Worm (Caenorhabditis elegans) whole organism, young adult: ENCODE data around the gene scl-7.

Source experiments
- B0019.2 ChIP-seq: fragments of 200-800 bp; sonication (Bioruptor generic); conservative IDR thresholded peaks from 2 replicates; pipeline ENCODE4 v1.3.6; 2022; ENCODE audit warnings: missing genetic modification reagents, missing genetic modification characterization, missing compliant biosample characterization
- B0336.3 ChIP-seq: fragments of 200-800 bp; sonication (Bioruptor generic); IDR thresholded peaks from 2 replicates; pipeline ENCODE4 v1.3.6; 2022; ENCODE audit warnings: missing genetic modification characterization, missing compliant biosample characterization
- F23B12.7 ChIP-seq: sonication (generic microtip); optimal IDR thresholded peaks from 2 replicates; lab custom pipeline; 2017; ENCODE audit warnings: missing genetic modification characterization, mild to moderate bottlenecking, missing compliant biosample characterization, antibody characterized with exemption, moderate library complexity; ENCODE audit not compliant: insufficient read depth
- F39B2.1 ChIP-seq: fragments of 200-800 bp; sonication (Bioruptor generic); IDR thresholded peaks from 2 replicates; pipeline ENCODE4 v1.3.6; 2022; ENCODE audit warnings: missing genetic modification reagents, missing genetic modification characterization, missing compliant biosample characterization
- F49E8.2 ChIP-seq: sonication (generic microtip); optimal IDR thresholded peaks from 3 replicates; lab custom pipeline; 2017; ENCODE audit warnings: missing genetic modification characterization, mild to moderate bottlenecking, missing compliant biosample characterization, antibody characterized with exemption, moderate library complexity; ENCODE audit not compliant: insufficient read depth
- K11D2.4 ChIP-seq: fragments of 200-800 bp; sonication (Bioruptor generic); IDR thresholded peaks from 2 replicates; pipeline ENCODE4 v1.3.6; 2022; ENCODE audit warnings: missing genetic modification reagents, missing genetic modification characterization, missing compliant biosample characterization
- K12H6.12 ChIP-seq: fragments of 200-800 bp; sonication (Bioruptor generic); optimal IDR thresholded peaks from 2 replicates; lab custom pipeline; 2018; ENCODE audit warnings: mild to moderate bottlenecking, missing genetic modification characterization, missing compliant biosample characterization
- T07F8.4 ChIP-seq: sonication (generic microtip); optimal IDR thresholded peaks from 2 replicates; lab custom pipeline; 2016; ENCODE audit warnings: mild to moderate bottlenecking, missing genetic modification characterization, moderate library complexity, missing compliant biosample characterization
- T26A5.8 ChIP-seq: sonication (generic microtip); optimal IDR thresholded peaks from 2 replicates; lab custom pipeline; 2016; ENCODE audit warnings: missing genetic modification characterization, missing compliant biosample characterization
- Y53F4B.3 ChIP-seq: fragments of 200-800 bp; sonication (Bioruptor generic); IDR thresholded peaks from 2 replicates; pipeline ENCODE4 v1.3.6; 2022; ENCODE audit warnings: missing genetic modification reagents, missing genetic modification characterization, missing compliant biosample characterization
- Y53G8AR.9 ChIP-seq: fragments of 200-800 bp; sonication (Bioruptor generic); conservative IDR thresholded peaks from 2 replicates; pipeline ENCODE4 v1.3.6; 2022; ENCODE audit warnings: missing genetic modification reagents, missing genetic modification characterization, missing compliant biosample characterization
- ama-1 ChIP-seq, 3 experiments: fragments of 150-350 bp in 1 of 3; sonication (generic microtip) in 2 of 3; optimal IDR thresholded peaks; 2 replicates each; lab custom pipeline; 2014 to 2018; ENCODE audit warnings: missing biosample characterization in 2 of 3, missing genetic modification characterization in 2 of 3, missing genetic modification reagents in 2 of 3
- aptf-2 ChIP-seq: fragments of 200-800 bp; sonication (Bioruptor generic); conservative IDR thresholded peaks from 2 replicates; pipeline ENCODE4 v1.3.6; 2022; ENCODE audit warnings: missing genetic modification reagents, missing genetic modification characterization, missing compliant biosample characterization
- attf-5 ChIP-seq: fragments of 200-800 bp; sonication (Bioruptor generic); optimal IDR thresholded peaks from 2 replicates; lab custom pipeline; 2018; ENCODE audit warnings: mild to moderate bottlenecking, missing genetic modification characterization, missing compliant biosample characterization
- bed-1 ChIP-seq: fragments of 200-800 bp; sonication (Bioruptor generic); IDR thresholded peaks from 2 replicates; pipeline ENCODE4 v1.3.6; 2022; ENCODE audit warnings: missing genetic modification reagents, missing genetic modification characterization, missing compliant biosample characterization
- cebp-2 ChIP-seq: fragments of 200-800 bp; sonication (Bioruptor generic); IDR thresholded peaks from 2 replicates; pipeline ENCODE4 v1.3.6; 2022; ENCODE audit warnings: missing genetic modification characterization, missing compliant biosample characterization
- ceh-100 ChIP-seq: fragments of 200-800 bp; sonication (Bioruptor generic); IDR thresholded peaks from 2 replicates; pipeline ENCODE4 v1.3.6; 2022; ENCODE audit warnings: missing genetic modification reagents, missing genetic modification characterization, missing compliant biosample characterization
- ceh-27 ChIP-seq: fragments of 200-800 bp; sonication (Bioruptor generic); optimal IDR thresholded peaks from 2 replicates; lab custom pipeline; 2018; ENCODE audit warnings: mild to moderate bottlenecking, missing genetic modification characterization, moderate library complexity, missing compliant biosample characterization
- ceh-79 ChIP-seq: sonication (generic microtip); optimal IDR thresholded peaks from 2 replicates; lab custom pipeline; 2017; ENCODE audit warnings: mild to moderate bottlenecking, missing genetic modification characterization, missing compliant biosample characterization
- die-1 ChIP-seq: sonication (generic microtip); optimal IDR thresholded peaks from 2 replicates; lab custom pipeline; 2016; ENCODE audit warnings: missing genotype, mild to moderate bottlenecking, missing genetic modification characterization, missing compliant biosample characterization
- fkh-3 ChIP-seq: sonication (generic microtip); optimal IDR thresholded peaks from 2 replicates; lab custom pipeline; 2016; ENCODE audit warnings: mild to moderate bottlenecking, missing genetic modification characterization, missing compliant biosample characterization
- hmg-1.2 ChIP-seq: fragments of 200-800 bp; sonication (Bioruptor generic); IDR thresholded peaks from 2 replicates; pipeline ENCODE4 v1.3.6; 2022; ENCODE audit warnings: missing genetic modification reagents, missing genetic modification characterization, missing compliant biosample characterization
- hrde-1 ChIP-seq: sonication (generic microtip); optimal IDR thresholded peaks from 2 replicates; lab custom pipeline; 2016; ENCODE audit warnings: missing genetic modification characterization, mild to moderate bottlenecking, missing compliant biosample characterization, moderate library complexity, missing genotype, missing genetic modification reagents, borderline replicate concordance
- let-607 ChIP-seq, 2 experiments: fragments of 200-800 bp in 1 of 2; sonication (Bioruptor generic) in 1 of 2; sonication (generic microtip) in 1 of 2; optimal IDR thresholded peaks; 2 replicates each; lab custom pipeline; 2016 to 2018; ENCODE audit warnings: mild to moderate bottlenecking in 2 of 2, missing compliant biosample characterization in 2 of 2, missing genetic modification characterization in 2 of 2, moderate library complexity in 2 of 2, missing genotype in 1 of 2
- lin-26 ChIP-seq: fragments of 200-800 bp; sonication (Bioruptor generic); IDR thresholded peaks from 2 replicates; pipeline ENCODE4 v1.3.6; 2022; ENCODE audit warnings: missing genetic modification reagents, missing genetic modification characterization, missing compliant biosample characterization
- lin-35 ChIP-seq, 3 experiments: fragments of 150-350 bp in 2 of 3; sonication (generic microtip) in 1 of 3; optimal IDR thresholded peaks; 2 replicates each; lab custom pipeline; 2014 to 2018; ENCODE audit warnings: missing biosample characterization in 3 of 3, missing genetic modification characterization in 3 of 3, missing genetic modification reagents in 3 of 3
- lin-40 ChIP-seq: sonication (generic microtip); optimal IDR thresholded peaks from 2 replicates; lab custom pipeline; 2016; ENCODE audit warnings: missing genetic modification characterization, mild to moderate bottlenecking, missing compliant biosample characterization, missing genotype, missing genetic modification reagents
- lir-1 ChIP-seq: fragments of 200-800 bp; sonication (Bioruptor generic); conservative IDR thresholded peaks from 2 replicates; pipeline ENCODE4 v1.3.6; 2022; ENCODE audit warnings: missing genetic modification reagents, missing genetic modification characterization, missing compliant biosample characterization
- madf-3 ChIP-seq: fragments of 200-800 bp; sonication (Bioruptor generic); IDR thresholded peaks from 2 replicates; pipeline ENCODE4 v1.3.6; 2022; ENCODE audit warnings: missing genetic modification reagents, missing genetic modification characterization, missing compliant biosample characterization
- madf-6 ChIP-seq: fragments of 200-800 bp; sonication (Bioruptor generic); IDR thresholded peaks from 2 replicates; pipeline ENCODE4 v1.3.6; 2022; ENCODE audit warnings: missing genetic modification reagents, missing genetic modification characterization, missing compliant biosample characterization
- mcd-1 ChIP-seq: fragments of 200-800 bp; sonication (Bioruptor generic); IDR thresholded peaks from 2 replicates; pipeline ENCODE4 v1.3.6; 2022; ENCODE audit warnings: missing genetic modification reagents, missing genetic modification characterization, missing compliant biosample characterization
- nhr-27 ChIP-seq: fragments of 200-800 bp; sonication (Bioruptor generic); optimal IDR thresholded peaks from 2 replicates; lab custom pipeline; 2018; ENCODE audit warnings: mild to moderate bottlenecking, missing genetic modification characterization, moderate library complexity, missing compliant biosample characterization
- rcor-1 ChIP-seq: fragments of 200-800 bp; sonication (Bioruptor generic); IDR thresholded peaks from 2 replicates; pipeline ENCODE4 v1.3.6; 2022; ENCODE audit warnings: missing genetic modification reagents, missing genetic modification characterization, missing compliant biosample characterization
- repo-1 ChIP-seq: sonication (generic microtip); optimal IDR thresholded peaks from 2 replicates; lab custom pipeline; 2017; ENCODE audit warnings: mild to moderate bottlenecking, missing genetic modification characterization, missing compliant biosample characterization
- rpc-1 ChIP-seq, 2 experiments: fragments of 150-350 bp in 1 of 2; sonication (generic microtip) in 1 of 2; optimal IDR thresholded peaks; 2 replicates each; lab custom pipeline; 2014 to 2018; ENCODE audit warnings: missing biosample characterization in 1 of 2, missing genetic modification characterization in 1 of 2, missing genetic modification reagents in 1 of 2, missing genotype in 1 of 2
- sdz-38 ChIP-seq: sonication (generic microtip); optimal IDR thresholded peaks from 2 replicates; lab custom pipeline; 2016; ENCODE audit warnings: missing genotype, missing genetic modification characterization, missing compliant biosample characterization
- tlf-1 ChIP-seq: fragments of 200-800 bp; sonication (Bioruptor generic); optimal IDR thresholded peaks from 2 replicates; lab custom pipeline; 2018; ENCODE audit warnings: mild to moderate bottlenecking, missing genetic modification characterization, missing compliant biosample characterization
- xnd-1 ChIP-seq: sonication (generic microtip); optimal IDR thresholded peaks from 2 replicates; lab custom pipeline; 2016; ENCODE audit warnings: missing genotype, missing genetic modification reagents, missing genetic modification characterization, missing compliant biosample characterization
- zim-3 ChIP-seq: sonication (generic microtip); optimal IDR thresholded peaks from 2 replicates; lab custom pipeline; 2017; ENCODE audit warnings: mild to moderate bottlenecking, missing genetic modification characterization, moderate library complexity, missing compliant biosample characterization
- ztf-26 ChIP-seq: sonication (generic microtip); optimal IDR thresholded peaks from 2 replicates; lab custom pipeline; 2017; ENCODE audit warnings: missing genetic modification characterization, missing compliant biosample characterization
- ztf-28 ChIP-seq: fragments of 200-800 bp; sonication (Bioruptor generic); IDR thresholded peaks from 2 replicates; pipeline ENCODE4 v1.3.6; 2022; ENCODE audit warnings: missing genetic modification reagents, missing genetic modification characterization, missing compliant biosample characterization

The scl-7 gene

ce11 chrIV:13080861-13081260 is 10.6 kb downstream of the scl-7 start:
- TF ChIP-seq repo-1 (tag; lab: Kevin White, UChicago) (peak; percentile 40), hrde-1 (no peak), madf-6 (GFP tag; lab: Robert Waterston, UW) (0 out of 2 replicates have a peak, but pooled peaks have one; percentile 6), ama-1 (optimal IDR thresholded peaks at IDR 0.05; lab: Kevin White, UChicago) (peak; percentile 31), ama-1 (GFP tag; optimal IDR thresholded peaks at IDR 0.05; lab: Kevin White, UChicago) (no peak)

ce11 chrIV:13082106-13082505 is 11.9 kb downstream of the scl-7 start:
- no peak for TF ChIP-seq ztf-28 (GFP tag; lab: Robert Waterston, UW)
- peak; percentile 60; the same call in 1 of the 2 replicates for TF ChIP-seq lin-26 (GFP tag; lab: Robert Waterston, UW)
- TF ChIP-seq T07F8.4 (tag; lab: Kevin White, UChicago) = no peak
- no peak for TF ChIP-seq Y53F4B.3 (GFP tag; lab: Robert Waterston, UW)
- no peak for TF ChIP-seq aptf-2 (GFP tag; lab: Robert Waterston, UW)
- peak; percentile 19 for TF ChIP-seq ceh-27
- 0 out of 2 replicates have a peak, but pooled peaks have one; percentile 56 for TF ChIP-seq K11D2.4 (GFP tag; lab: Robert Waterston, UW)
- TF ChIP-seq ztf-26 (tag; lab: Kevin White, UChicago) = peak; percentile 27
- no peak for TF ChIP-seq F23B12.7 (tag; lab: Kevin White, UChicago)
- peak; percentile 28; the same call in 1 of the 2 replicates for TF ChIP-seq mcd-1 (GFP tag; lab: Robert Waterston, UW)
- no peak for TF ChIP-seq fkh-3
- TF ChIP-seq ama-1 (optimal IDR thresholded peaks at IDR 0.05; lab: Kevin White, UChicago) = peak; percentile 81
- no peak for TF ChIP-seq ama-1 (GFP tag; optimal IDR thresholded peaks at IDR 0.05; lab: Kevin White, UChicago)

DNA sequence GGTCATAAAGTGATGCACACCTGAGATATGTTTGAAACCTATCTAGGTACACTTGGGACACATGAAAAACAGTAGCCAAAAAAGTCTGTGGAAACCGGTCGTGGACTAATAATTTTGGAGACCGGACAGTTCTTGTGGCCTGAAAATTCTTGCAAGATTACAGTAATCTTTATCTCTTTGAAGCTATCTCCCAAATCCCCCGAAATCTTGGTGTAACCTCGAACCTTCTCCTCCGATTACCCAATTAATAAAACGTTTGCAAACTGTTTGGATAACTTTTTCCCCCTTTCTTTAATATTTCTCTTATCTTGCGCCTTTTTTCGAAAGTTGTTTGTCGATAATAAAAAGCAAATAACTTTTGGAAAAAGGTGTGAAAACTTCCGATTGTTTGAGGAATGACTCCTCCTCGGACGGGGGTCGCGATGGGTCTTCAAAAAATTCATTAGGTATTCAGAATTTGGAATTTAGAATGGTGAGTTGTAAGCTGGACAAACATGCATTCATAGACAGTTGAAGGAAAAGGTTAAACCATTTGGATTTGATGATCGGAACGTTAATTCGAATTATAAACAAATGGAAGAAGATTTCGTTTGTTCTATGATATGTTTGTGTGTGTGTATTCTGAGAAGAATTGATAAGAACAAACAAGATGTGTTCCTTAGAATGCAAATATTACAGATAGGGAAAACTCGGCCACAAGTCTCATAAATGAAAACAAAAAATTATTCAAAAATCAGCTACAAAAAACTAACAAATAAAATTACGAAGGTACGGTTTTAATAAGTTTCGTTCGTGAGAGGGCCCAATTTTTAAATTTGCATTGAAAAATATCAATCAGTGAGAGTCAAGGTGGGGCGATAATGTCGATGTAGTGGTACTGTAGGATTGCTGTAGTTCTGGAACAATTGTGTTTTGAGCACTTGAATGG is 12.9 kb downstream of the scl-7 start:
- no peak for TF ChIP-seq aptf-2 (GFP tag; lab: Robert Waterston, UW)
- TF ChIP-seq die-1 = no peak
- no peak for TF ChIP-seq F49E8.2
- no peak for TF ChIP-seq repo-1 (tag; lab: Kevin White, UChicago)
- TF ChIP-seq attf-5 (GFP tag; lab: Kevin White, UChicago) = no peak
- no peak for TF ChIP-seq bed-1 (GFP tag; lab: Robert Waterston, UW)
- TF ChIP-seq Y53G8AR.9 (GFP tag; lab: Robert Waterston, UW) = peak; percentile 28; the same call in 1 of the 2 replicates
- TF ChIP-seq B0336.3 = 0 out of 2 replicates have a peak, but pooled peaks have one; percentile 20
- TF ChIP-seq T26A5.8 (tag; lab: Kevin White, UChicago) = no peak
- TF ChIP-seq madf-3 (GFP tag; lab: Robert Waterston, UW) = 0 out of 2 replicates have a peak, but pooled peaks have one; percentile 3
- TF ChIP-seq rcor-1 (GFP tag; lab: Robert Waterston, UW) = no peak
- no peak for TF ChIP-seq tlf-1 (GFP tag; lab: Kevin White, UChicago)
- TF ChIP-seq let-607 (tag; optimal IDR thresholded peaks at IDR 0.05; lab: Kevin White, UChicago) = no peak
- TF ChIP-seq B0019.2 (GFP tag; lab: Robert Waterston, UW) = no peak
- TF ChIP-seq hmg-1.2 (GFP tag; lab: Robert Waterston, UW) = 0 out of 2 replicates have a peak, but pooled peaks have one; percentile 8
- TF ChIP-seq F39B2.1 (GFP tag; lab: Robert Waterston, UW) = peak; percentile 36; the same call in 1 of the 2 replicates
- TF ChIP-seq lin-40 (tag; lab: Kevin White, UChicago) = peak; percentile 36
- TF ChIP-seq lir-1 (GFP tag; lab: Robert Waterston, UW) = no peak
- TF ChIP-seq cebp-2 (GFP tag; lab: Robert Waterston, UW) = peak; percentile 6; the same call in 1 of the 2 replicates
- TF ChIP-seq ceh-79 (tag; lab: Kevin White, UChicago) = no peak
- no peak for TF ChIP-seq rpc-1 (optimal IDR thresholded peaks at IDR 0.05; lab: Kevin White, UChicago)
- no peak for TF ChIP-seq rpc-1 (tag; optimal IDR thresholded peaks at IDR 0.05; lab: Kevin White, UChicago)
- peak in 1 of 3 experiments; percentile 50 for TF ChIP-seq lin-35 (GFP tag; optimal IDR thresholded peaks at IDR 0.05; lab: Kevin White, UChicago)
- TF ChIP-seq xnd-1 (tag; lab: Kevin White, UChicago) = no peak
- TF ChIP-seq T07F8.4 (tag; lab: Kevin White, UChicago) = no peak
- TF ChIP-seq ceh-100 (GFP tag; lab: Robert Waterston, UW) = no peak
- no peak for TF ChIP-seq zim-3
- no peak for TF ChIP-seq sdz-38 (tag; lab: Kevin White, UChicago)
- TF ChIP-seq nhr-27 (tag; lab: Kevin White, UChicago) = no peak
- no peak for TF ChIP-seq K12H6.12 (tag; lab: Kevin White, UChicago)
